Worm (Caenorhabditis elegans) whole organism, midembryonic: Measurements from ENCODE around the gene T10D4.1.

Source experiments
- cog-1 ChIP-seq: sonication (generic microtip); optimal IDR thresholded peaks from 2 replicates; lab custom pipeline; 2016; ENCODE audit warnings: missing genetic modification characterization, missing compliant biosample characterization
- flt-1 ChIP-seq: fragments of 200-800 bp; sonication (Bioruptor generic); IDR thresholded peaks from 2 replicates; pipeline ENCODE4 v1.3.6; 2022; ENCODE audit warnings: missing genetic modification characterization, missing compliant biosample characterization
- klf-2 ChIP-seq: fragments of 200-800 bp; sonication (Bioruptor generic); conservative IDR thresholded peaks from 2 replicates; pipeline ENCODE4 v1.3.6; 2022; ENCODE audit warnings: missing genetic modification reagents, missing genetic modification characterization, missing compliant biosample characterization
- med-1 ChIP-seq: sonication (generic microtip); optimal IDR thresholded peaks from 2 replicates; lab custom pipeline; 2017; ENCODE audit warnings: missing genetic modification characterization, mild to moderate bottlenecking, missing compliant biosample characterization, antibody characterized with exemption, missing genetic modification reagents; ENCODE audit not compliant: insufficient read depth
- ref-1 ChIP-seq: fragments of 200-800 bp; sonication (Bioruptor generic); conservative IDR thresholded peaks from 2 replicates; pipeline ENCODE4 v1.3.6; 2022; ENCODE audit warnings: missing genetic modification reagents, missing genetic modification characterization, missing compliant biosample characterization
- tab-1 ChIP-seq: fragments of 200-800 bp; sonication (Bioruptor generic); IDR thresholded peaks from 2 replicates; pipeline ENCODE4 v1.3.6; 2022; ENCODE audit warnings: missing genetic modification characterization, missing compliant biosample characterization
- ztf-23 ChIP-seq: fragments of 200-800 bp; sonication (Bioruptor generic); IDR thresholded peaks from 2 replicates; pipeline ENCODE4 v1.3.6; 2022; ENCODE audit warnings: missing genetic modification reagents, missing genetic modification characterization, missing compliant biosample characterization

DNA sequence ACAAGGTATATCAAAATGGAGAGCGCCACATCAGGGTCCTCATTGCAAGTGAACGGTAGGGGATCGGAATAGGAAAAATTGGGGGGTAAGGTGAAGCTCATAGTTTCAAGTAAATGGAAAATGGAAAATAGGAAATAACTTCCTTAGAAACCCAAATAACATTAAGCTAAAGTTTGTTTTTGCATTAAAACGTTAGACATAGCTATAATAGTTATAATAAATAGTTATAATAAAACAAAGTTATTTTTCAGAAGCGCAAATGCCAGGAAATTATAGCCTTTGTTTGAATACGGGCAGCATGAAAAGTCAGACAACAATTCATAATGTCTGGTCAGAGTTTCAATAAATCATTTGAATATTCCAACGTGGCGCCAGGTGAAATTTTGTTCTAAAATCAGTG lies 49.4 kb upstream of the T10D4.1 start, which contains the start of gene srg-24:
- no peak for TF ChIP-seq med-1
- no peak for TF ChIP-seq tab-1 (GFP tag; lab: Robert Waterston, UW)
- no peak for TF ChIP-seq klf-2 (GFP tag; lab: Robert Waterston, UW)
- no peak for TF ChIP-seq flt-1 (GFP tag; lab: Robert Waterston, UW)
- no peak for TF ChIP-seq cog-1
- TF ChIP-seq ref-1 (GFP tag; lab: Robert Waterston, UW) = no peak
- no peak for TF ChIP-seq ztf-23 (GFP tag; lab: Robert Waterston, UW)
